ENCODE assay signal across 1 fruit fly cellular context in the genomic region with DNA sequence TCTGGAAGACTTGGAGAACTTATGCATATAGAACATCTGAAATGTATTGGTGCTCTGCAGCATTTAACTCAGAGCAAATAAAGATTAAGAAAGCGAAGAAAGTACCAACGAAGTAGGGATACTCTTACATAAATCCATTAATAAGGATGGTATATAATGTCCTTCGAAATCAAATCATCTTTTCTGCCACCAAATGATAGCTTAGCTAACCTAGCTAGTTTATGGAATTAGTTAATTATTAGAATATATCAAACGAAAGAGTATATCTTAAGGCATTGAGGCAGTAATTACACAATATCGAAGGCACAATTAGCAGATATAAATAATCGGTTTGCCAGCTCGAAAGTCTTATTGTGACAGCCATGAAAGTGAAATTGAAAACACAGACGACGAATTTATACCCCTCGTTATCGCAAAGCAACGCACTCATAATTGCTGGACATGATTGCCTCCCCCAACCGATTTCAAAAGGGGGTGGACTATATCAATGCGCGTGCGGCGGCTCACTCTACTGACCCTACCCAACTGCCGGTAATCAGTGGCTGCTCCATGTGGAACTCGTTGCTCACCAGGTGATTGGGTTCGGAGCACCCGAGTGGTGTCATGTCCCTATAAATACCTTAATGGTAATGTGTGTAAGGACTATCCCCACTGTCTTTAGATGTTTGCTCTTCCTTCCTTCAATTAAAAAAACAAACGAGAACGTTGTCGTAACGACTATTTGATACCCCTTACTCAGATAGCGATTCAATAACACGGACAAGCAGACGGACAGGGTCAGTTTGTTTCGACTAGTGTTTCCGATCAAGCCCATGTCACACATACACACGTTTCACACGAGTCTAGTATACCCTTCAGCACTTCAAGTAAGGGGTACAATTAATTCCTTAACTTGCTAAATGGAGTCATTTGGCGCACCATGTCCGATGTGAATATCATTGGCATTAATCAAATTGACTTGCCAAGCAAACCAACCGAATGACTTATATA.
TF ChIP-seq lines count a peak whose summit lies in the region.

No protein-coding gene starts in this region.

TF ChIP-seq in whole organism, embryonic, 481 proteins besides CTCF, POLR2A, EP300 and RAD21 (continued from another document):
- TF ChIP-seq lbe (GFP tag; optimal IDR thresholded peaks at IDR 0.05; lab: Kevin White, UChicago) (peak; percentile 91), pum (GFP tag; optimal IDR thresholded peaks at IDR 0.05; lab: Kevin White, UChicago) (peak; percentile 10), twi (tag; optimal IDR thresholded peaks at IDR 0.05; lab: Kevin White, UChicago) (peak; percentile 9), NfI (GFP tag; optimal IDR thresholded peaks at IDR 0.05; lab: Kevin White, UChicago) (peak; percentile 0), Hr51 (GFP tag; optimal IDR thresholded peaks at IDR 0.05; lab: Kevin White, UChicago) (peak in 1 of 2 experiments; percentile 61), CHES-1-like (GFP tag; optimal IDR thresholded peaks at IDR 0.05; lab: Kevin White, UChicago) (peak; percentile 21), crc (GFP tag; optimal IDR thresholded peaks at IDR 0.05; lab: Kevin White, UChicago) (no peak), CG9817 (tag; optimal IDR thresholded peaks at IDR 0.05; lab: Kevin White, UChicago) (peak; percentile 54), CG14860 (GFP tag; IDR thresholded peaks at IDR 0.05; lab: Robert Waterston, UW; ENCODE audit: partially characterized antibody) (0 out of 3 replicates have a peak, but pooled peaks have one; percentile 15), lola (GFP tag; optimal IDR thresholded peaks at IDR 0.05; lab: Kevin White, UChicago) (peak in 1 of 3 experiments; percentile 31), CG33213 (GFP tag; optimal IDR thresholded peaks at IDR 0.05; lab: Kevin White, UChicago) (no peak), sc (optimal IDR thresholded peaks at IDR 0.05; lab: Kevin White, UChicago) (no peak), sc (GFP tag; optimal IDR thresholded peaks at IDR 0.05; lab: Kevin White, UChicago) (peak; percentile 17), Pdp1 (GFP tag; optimal IDR thresholded peaks at IDR 0.05; lab: Kevin White, UChicago) (peak in 1 of 2 experiments; percentile 82), PHDP (tag; optimal IDR thresholded peaks at IDR 0.05; lab: Kevin White, UChicago) (peak; percentile 63), luna (GFP tag; optimal IDR thresholded peaks at IDR 0.05; lab: Kevin White, UChicago) (no peak), CG6654 (GFP tag; optimal IDR thresholded peaks at IDR 0.05; lab: Kevin White, UChicago) (peak; percentile 4), jing (GFP tag; optimal IDR thresholded peaks at IDR 0.05; lab: Kevin White, UChicago) (peak; percentile 28), Gug (GFP tag; IDR thresholded peaks at IDR 0.05; lab: Robert Waterston, UW) (peak; percentile 19; the same call in 1 of the 4 replicates), CG13624 (GFP tag; optimal IDR thresholded peaks at IDR 0.05; lab: Kevin White, UChicago) (peak; percentile 35), CG6813 (GFP tag; optimal IDR thresholded peaks at IDR 0.05; lab: Kevin White, UChicago) (no peak), Bteb2 (GFP tag; optimal IDR thresholded peaks at IDR 0.05; lab: Kevin White, UChicago) (no peak), jigr1 (GFP tag; IDR thresholded peaks at IDR 0.05; lab: Robert Waterston, UW) (no peak), CG17361 (GFP tag; IDR thresholded peaks at IDR 0.05; lab: Robert Waterston, UW) (peak; percentile 51; the same call in 2 of the 3 replicates), so (GFP tag; IDR thresholded peaks at IDR 0.05; lab: Robert Waterston, UW) (no peak), bsh (GFP tag; optimal IDR thresholded peaks at IDR 0.05; lab: Kevin White, UChicago) (peak; percentile 7 to 71), CG12219 (GFP tag; optimal IDR thresholded peaks at IDR 0.05; lab: Kevin White, UChicago) (peak; percentile 51), eyg (GFP tag; optimal IDR thresholded peaks at IDR 0.05; lab: Kevin White, UChicago) (no peak), CG2875 (GFP tag; optimal IDR thresholded peaks at IDR 0.05; lab: Kevin White, UChicago) (peak; percentile 25), Taf1 (GFP tag; IDR thresholded peaks at IDR 0.05; lab: Robert Waterston, UW) (no peak), CG15269 (tag; optimal IDR thresholded peaks at IDR 0.05; lab: Kevin White, UChicago) (peak; percentile 54), Dad (GFP tag; optimal IDR thresholded peaks at IDR 0.05; lab: Kevin White, UChicago) (peak; percentile 9), CG10979 (tag; optimal IDR thresholded peaks at IDR 0.05; lab: Kevin White, UChicago) (peak; percentile 64), CG17359 (tag; optimal IDR thresholded peaks at IDR 0.05; lab: Kevin White, UChicago) (peak; percentile 71), CG11723 (GFP tag; optimal IDR thresholded peaks at IDR 0.05; lab: Kevin White, UChicago) (no peak), Antp (GFP tag; optimal IDR thresholded peaks at IDR 0.05; lab: Kevin White, UChicago) (peak; percentile 28), schlank (tag; optimal IDR thresholded peaks at IDR 0.05; lab: Kevin White, UChicago) (peak; percentile 16), tll (GFP tag; optimal IDR thresholded peaks at IDR 0.05; lab: Kevin White, UChicago) (no peak), Jarid2 (GFP tag; optimal IDR thresholded peaks at IDR 0.05; lab: Kevin White, UChicago) (no peak), peb (GFP tag; IDR thresholded peaks at IDR 0.05; lab: Robert Waterston, UW) (no peak), dmrt99B (tag; optimal IDR thresholded peaks at IDR 0.05; lab: Kevin White, UChicago) (peak; percentile 73), CG8944 (GFP tag; optimal IDR thresholded peaks at IDR 0.05; lab: Kevin White, UChicago) (peak; percentile 14), CG7786 (GFP tag; optimal IDR thresholded peaks at IDR 0.05; lab: Kevin White, UChicago) (peak; percentile 30), CG2889 (GFP tag; IDR thresholded peaks at IDR 0.05; lab: Robert Waterston, UW) (0 out of 3 replicates have a peak, but pooled peaks have one; percentile 16), CG3281 (GFP tag; optimal IDR thresholded peaks at IDR 0.05; lab: Kevin White, UChicago) (peak; percentile 54), CG12659 (GFP tag; optimal IDR thresholded peaks at IDR 0.05; lab: Kevin White, UChicago) (peak; percentile 23), lilli (GFP tag; optimal IDR thresholded peaks at IDR 0.05; lab: Kevin White, UChicago) (peak; percentile 64), CG2120 (GFP tag; optimal IDR thresholded peaks at IDR 0.05; lab: Kevin White, UChicago) (peak; percentile 69), Ada2b (GFP tag; IDR thresholded peaks at IDR 0.05; lab: Robert Waterston, UW) (0 out of 2 replicates have a peak, but pooled peaks have one; percentile 38), maf-S (GFP tag; optimal IDR thresholded peaks at IDR 0.05; lab: Kevin White, UChicago) (peak; percentile 7), CG18599 (GFP tag; optimal IDR thresholded peaks at IDR 0.05; lab: Kevin White, UChicago) (peak; percentile 75), CG14050 (GFP tag; IDR thresholded peaks at IDR 0.05; lab: Robert Waterston, UW) (no peak), Xbp1 (GFP tag; optimal IDR thresholded peaks at IDR 0.05; lab: Kevin White, UChicago) (peak; percentile 56), rib (GFP tag; IDR thresholded peaks at IDR 0.05; lab: Robert Waterston, UW) (0 out of 2 replicates have a peak, but pooled peaks have one; percentile 31), CG1529 (GFP tag; optimal IDR thresholded peaks at IDR 0.05; lab: Kevin White, UChicago) (peak; percentile 42), ind (GFP tag; optimal IDR thresholded peaks at IDR 0.05; lab: Kevin White, UChicago) (peak; percentile 49), ranshi (GFP tag; IDR thresholded peaks at IDR 0.05; lab: Robert Waterston, UW) (peak; percentile 45; the same call in 1 of the 2 replicates), CG4282 (GFP tag; optimal IDR thresholded peaks at IDR 0.05; lab: Kevin White, UChicago) (no peak), Sox102F (GFP tag; optimal IDR thresholded peaks at IDR 0.05; lab: Kevin White, UChicago) (peak; percentile 79), oc (tag; optimal IDR thresholded peaks at IDR 0.05; lab: Kevin White, UChicago) (peak; percentile 21), Blimp-1 (GFP tag; optimal IDR thresholded peaks at IDR 0.05; lab: Kevin White, UChicago) (peak; percentile 72), CG18262 (tag; optimal IDR thresholded peaks at IDR 0.05; lab: Kevin White, UChicago) (peak; percentile 70), ewg (GFP tag; optimal IDR thresholded peaks at IDR 0.05; lab: Kevin White, UChicago) (peak; percentile 35), gfzf (GFP tag; optimal IDR thresholded peaks at IDR 0.05; lab: Kevin White, UChicago) (no peak), CG31224 (GFP tag; IDR thresholded peaks at IDR 0.05; lab: Robert Waterston, UW) (0 out of 2 replicates have a peak, but pooled peaks have one; percentile 23), CG31441 (GFP tag; IDR thresholded peaks at IDR 0.05; lab: Robert Waterston, UW) (peak; percentile 47), org-1 (GFP tag; optimal IDR thresholded peaks at IDR 0.05; lab: Kevin White, UChicago) (peak; percentile 37), slp2 (GFP tag; optimal IDR thresholded peaks at IDR 0.05; lab: Kevin White, UChicago) (no peak), CG15514 (GFP tag; optimal IDR thresholded peaks at IDR 0.05; lab: Kevin White, UChicago) (peak; percentile 34), Camta (GFP tag; optimal IDR thresholded peaks at IDR 0.05; lab: Kevin White, UChicago) (peak; percentile 18), CG17568 (GFP tag; optimal IDR thresholded peaks at IDR 0.05; lab: Kevin White, UChicago) (peak; percentile 9), CG11560 (tag; IDR thresholded peaks at IDR 0.05; lab: Robert Waterston, UW) (no peak), fd102C (GFP tag; optimal IDR thresholded peaks at IDR 0.05; lab: Kevin White, UChicago) (no peak)
